Fruit fly (Drosophila melanogaster) S2 (cell line): ENCODE measurements around the gene Dph1.

Source experiments
- CG8478 ChIP-seq: fragments of >200 bp; optimal IDR thresholded peaks from 2 replicates; lab custom pipeline; 2018
- CTCF ChIP-seq, 2 experiments: fragments of >200 bp; optimal IDR thresholded peaks; 2 replicates each; lab custom pipeline; 2018

DNA sequence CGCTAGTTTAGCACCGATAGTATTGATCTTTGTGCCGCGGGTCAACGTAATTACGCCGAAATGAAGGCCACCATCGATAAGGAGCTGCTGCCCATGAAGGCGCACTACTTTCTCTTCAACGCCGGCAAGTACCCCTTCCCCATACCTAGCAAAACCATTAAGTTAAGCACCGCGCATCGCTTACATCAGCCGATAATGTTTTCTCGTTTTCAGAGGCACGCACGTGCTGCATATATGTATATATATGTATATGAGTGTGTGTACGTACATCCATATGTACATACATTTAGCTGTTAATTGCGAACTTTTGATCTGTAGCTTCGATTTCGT is 12.3 kb downstream of the Dph1 start:
- no peak for TF ChIP-seq CG8478 (lab: Kevin White, UChicago)
- no peak for TF ChIP-seq CTCF (optimal IDR thresholded peaks at IDR 0.05; lab: Kevin White, UChicago)
